Worm (Caenorhabditis elegans) whole organism, L3 larva: Measurements from ENCODE around the gene rpl-6.

ENCODE experiments used
- R02D3.7 ChIP-seq: fragments of 150-350 bp; optimal IDR thresholded peaks from 2 replicates; lab custom pipeline; 2014; ENCODE audit warnings: missing biosample characterization, missing genetic modification characterization
- ZK546.5 ChIP-seq: sonication (generic microtip); optimal IDR thresholded peaks from 2 replicates; lab custom pipeline; 2017; ENCODE audit warnings: missing biosample characterization, missing genetic modification characterization
- aly-2 ChIP-seq: fragments of 150-350 bp; optimal IDR thresholded peaks from 2 replicates; lab custom pipeline; 2014; ENCODE audit warnings: missing biosample characterization, missing genetic modification characterization
- ama-1 ChIP-seq: fragments of 150-350 bp; optimal IDR thresholded peaks from 2 replicates; lab custom pipeline; 2018
- ceh-16 ChIP-seq: sonication (generic microtip); optimal IDR thresholded peaks from 2 replicates; lab custom pipeline; 2017; ENCODE audit warnings: missing biosample characterization, missing genetic modification characterization
- ceh-28 ChIP-seq: fragments of 150-350 bp; optimal IDR thresholded peaks from 2 replicates; lab custom pipeline; 2014; ENCODE audit warnings: missing biosample characterization, missing genetic modification reagents, missing genetic modification characterization
- ceh-82 ChIP-seq: fragments of 150-350 bp; optimal IDR thresholded peaks from 2 replicates; lab custom pipeline; 2014; ENCODE audit warnings: missing biosample characterization, missing genetic modification characterization
- ceh-9 ChIP-seq: sonication (generic microtip); optimal IDR thresholded peaks from 2 replicates; lab custom pipeline; 2018; ENCODE audit warnings: missing biosample characterization, missing genetic modification characterization
- daf-12 ChIP-seq: fragments of 150-350 bp; optimal IDR thresholded peaks from 2 replicates; lab custom pipeline; 2014; ENCODE audit warnings: missing biosample characterization, missing genetic modification reagents, missing genetic modification characterization
- egl-27 ChIP-seq: sonication (generic microtip); optimal IDR thresholded peaks from 4 replicates; lab custom pipeline; 2017; ENCODE audit warnings: missing biosample characterization, missing genetic modification reagents, missing genetic modification characterization
- egl-5 ChIP-seq: fragments of 150-350 bp; optimal IDR thresholded peaks from 2 replicates; lab custom pipeline; 2017; ENCODE audit warnings: missing biosample characterization, missing genetic modification reagents, missing genetic modification characterization, inconsistent platforms
- elt-1 ChIP-seq: fragments of 150-350 bp; optimal IDR thresholded peaks from 2 replicates; lab custom pipeline; 2014; ENCODE audit warnings: missing biosample characterization, missing genetic modification characterization
- elt-2 ChIP-seq: sonication (generic microtip); optimal IDR thresholded peaks from 2 replicates; lab custom pipeline; 2016; ENCODE audit warnings: missing genetic modification reagents, mild to moderate bottlenecking, missing genetic modification characterization, missing compliant biosample characterization
- elt-3 ChIP-seq, 3 experiments: fragments of 150-350 bp in 1 of 3; sonication (generic microtip) in 2 of 3; optimal IDR thresholded peaks; 2 replicates in 2 of 3; 4 replicates in 1 of 3; lab custom pipeline; 2014 to 2017; ENCODE audit warnings: missing biosample characterization in 3 of 3, missing genetic modification characterization in 3 of 3
- eor-1 ChIP-seq, 2 experiments: fragments of 150-350 bp; optimal IDR thresholded peaks; 2 replicates each; lab custom pipeline; 2014 to 2018; ENCODE audit warnings: missing biosample characterization in 2 of 2, missing genetic modification characterization in 2 of 2
- fkh-10 ChIP-seq: sonication (generic microtip); optimal IDR thresholded peaks from 2 replicates; lab custom pipeline; 2017; ENCODE audit warnings: missing biosample characterization, missing genetic modification reagents, missing genetic modification characterization
- fkh-2 ChIP-seq: fragments of 150-350 bp; optimal IDR thresholded peaks from 2 replicates; lab custom pipeline; 2014; ENCODE audit warnings: missing biosample characterization, missing genetic modification reagents, missing genetic modification characterization
- fos-1 ChIP-seq: fragments of 150-350 bp; optimal IDR thresholded peaks from 2 replicates; lab custom pipeline; 2014; ENCODE audit warnings: missing biosample characterization, missing genetic modification characterization
- hmg-11 ChIP-seq: sonication (generic microtip); optimal IDR thresholded peaks from 2 replicates; lab custom pipeline; 2016; ENCODE audit warnings: missing genetic modification characterization, missing compliant biosample characterization
- jun-1 ChIP-seq: fragments of 150-350 bp; optimal IDR thresholded peaks from 2 replicates; lab custom pipeline; 2014; ENCODE audit warnings: missing biosample characterization, missing genetic modification reagents, missing genetic modification characterization
- lin-15B ChIP-seq: fragments of 150-350 bp; optimal IDR thresholded peaks from 2 replicates; lab custom pipeline; 2014; ENCODE audit warnings: missing biosample characterization, missing genetic modification characterization
- lin-39 ChIP-seq: fragments of 150-350 bp; optimal IDR thresholded peaks from 2 replicates; lab custom pipeline; 2018; ENCODE audit warnings: missing biosample characterization, missing genetic modification reagents, missing genetic modification characterization
- lsy-12 ChIP-seq: sonication (generic microtip); optimal IDR thresholded peaks from 2 replicates; lab custom pipeline; 2016; ENCODE audit warnings: mild to moderate bottlenecking, missing genetic modification characterization, missing compliant biosample characterization
- mdl-1 ChIP-seq: fragments of 150-350 bp; optimal IDR thresholded peaks from 2 replicates; lab custom pipeline; 2014; ENCODE audit warnings: missing biosample characterization, missing genetic modification characterization
- mml-1 ChIP-seq: fragments of 150-350 bp; sonication (generic microtip); optimal IDR thresholded peaks from 3 replicates; lab custom pipeline; 2014; ENCODE audit warnings: missing biosample characterization, missing genetic modification characterization
- nfya-1 ChIP-seq: sonication (generic microtip); optimal IDR thresholded peaks from 2 replicates; lab custom pipeline; 2017; ENCODE audit warnings: missing genetic modification characterization, mild to moderate bottlenecking, missing compliant biosample characterization, antibody characterized with exemption, moderate library complexity; ENCODE audit not compliant: insufficient read depth
- nhr-11 ChIP-seq: fragments of 150-350 bp; optimal IDR thresholded peaks from 2 replicates; lab custom pipeline; 2014; ENCODE audit warnings: missing biosample characterization, missing genetic modification characterization
- nhr-12 ChIP-seq: fragments of 150-350 bp; optimal IDR thresholded peaks from 2 replicates; lab custom pipeline; 2014; ENCODE audit warnings: missing biosample characterization, missing genetic modification characterization
- nhr-23 ChIP-seq: fragments of 150-350 bp; optimal IDR thresholded peaks from 2 replicates; lab custom pipeline; 2014; ENCODE audit warnings: missing biosample characterization, missing genetic modification reagents, missing genetic modification characterization
- nhr-237 ChIP-seq: fragments of 150-350 bp; optimal IDR thresholded peaks from 2 replicates; lab custom pipeline; 2014; ENCODE audit warnings: missing biosample characterization, missing genetic modification characterization
- nhr-25 ChIP-seq: sonication (generic microtip); optimal IDR thresholded peaks from 2 replicates; lab custom pipeline; 2017; ENCODE audit warnings: missing biosample characterization, missing genetic modification characterization
- nhr-28 ChIP-seq: fragments of 150-350 bp; optimal IDR thresholded peaks from 2 replicates; lab custom pipeline; 2014; ENCODE audit warnings: missing biosample characterization, missing genetic modification characterization
- nhr-43 ChIP-seq: sonication (generic microtip); optimal IDR thresholded peaks from 2 replicates; lab custom pipeline; 2016; ENCODE audit warnings: mild to moderate bottlenecking, missing genetic modification characterization, missing compliant biosample characterization; ENCODE audit not compliant: poor library complexity, severe bottlenecking
- nhr-67 ChIP-seq: fragments of 150-350 bp; optimal IDR thresholded peaks from 2 replicates; lab custom pipeline; 2014; ENCODE audit warnings: missing biosample characterization, missing genetic modification characterization
- nhr-76 ChIP-seq: fragments of 150-350 bp; sonication (generic microtip); optimal IDR thresholded peaks from 5 replicates; lab custom pipeline; 2014; ENCODE audit warnings: missing biosample characterization, missing genetic modification characterization
- nhr-77 ChIP-seq: fragments of 150-350 bp; optimal IDR thresholded peaks from 2 replicates; lab custom pipeline; 2014; ENCODE audit warnings: missing biosample characterization, missing genetic modification characterization
- pha-4 ChIP-seq: fragments of 150-350 bp; optimal IDR thresholded peaks from 2 replicates; lab custom pipeline; 2014; ENCODE audit warnings: missing biosample characterization, missing genetic modification reagents, missing genetic modification characterization
- pqm-1 ChIP-seq: fragments of 150-350 bp; optimal IDR thresholded peaks from 2 replicates; lab custom pipeline; 2017; ENCODE audit warnings: missing biosample characterization, missing genetic modification characterization, inconsistent platforms
- sea-2 ChIP-seq: fragments of 150-350 bp; sonication (generic microtip); optimal IDR thresholded peaks from 4 replicates; lab custom pipeline; 2014; ENCODE audit warnings: missing biosample characterization, missing genetic modification reagents, missing genetic modification characterization
- skn-1 ChIP-seq: fragments of 150-350 bp; optimal IDR thresholded peaks from 2 replicates; lab custom pipeline; 2014; ENCODE audit warnings: missing biosample characterization, missing genetic modification characterization
- snpc-4 ChIP-seq: fragments of 150-350 bp; optimal IDR thresholded peaks from 2 replicates; lab custom pipeline; 2014; ENCODE audit warnings: missing biosample characterization, missing genetic modification characterization
- tbx-2 ChIP-seq: sonication (generic microtip); optimal IDR thresholded peaks from 2 replicates; lab custom pipeline; 2016; ENCODE audit warnings: mild to moderate bottlenecking, missing genetic modification characterization, missing compliant biosample characterization
- unc-39 ChIP-seq: sonication (generic microtip); optimal IDR thresholded peaks from 4 replicates; lab custom pipeline; 2017; ENCODE audit warnings: missing biosample characterization, missing genetic modification characterization
- unc-62 ChIP-seq: fragments of 150-350 bp; sonication (generic microtip); optimal IDR thresholded peaks from 4 replicates; lab custom pipeline; 2014; ENCODE audit warnings: missing biosample characterization, missing genetic modification reagents, missing genetic modification characterization
- zag-1 ChIP-seq: fragments of 150-350 bp; optimal IDR thresholded peaks from 2 replicates; lab custom pipeline; 2014; ENCODE audit warnings: missing biosample characterization, missing genetic modification characterization
- ztf-11 ChIP-seq: fragments of 150-350 bp; optimal IDR thresholded peaks from 2 replicates; lab custom pipeline; 2014; ENCODE audit warnings: missing biosample characterization, missing genetic modification characterization
- ztf-4 ChIP-seq: fragments of 150-350 bp; optimal IDR thresholded peaks from 2 replicates; lab custom pipeline; 2014; ENCODE audit warnings: missing biosample characterization, missing genetic modification characterization

rpl-6 gene

DNA sequence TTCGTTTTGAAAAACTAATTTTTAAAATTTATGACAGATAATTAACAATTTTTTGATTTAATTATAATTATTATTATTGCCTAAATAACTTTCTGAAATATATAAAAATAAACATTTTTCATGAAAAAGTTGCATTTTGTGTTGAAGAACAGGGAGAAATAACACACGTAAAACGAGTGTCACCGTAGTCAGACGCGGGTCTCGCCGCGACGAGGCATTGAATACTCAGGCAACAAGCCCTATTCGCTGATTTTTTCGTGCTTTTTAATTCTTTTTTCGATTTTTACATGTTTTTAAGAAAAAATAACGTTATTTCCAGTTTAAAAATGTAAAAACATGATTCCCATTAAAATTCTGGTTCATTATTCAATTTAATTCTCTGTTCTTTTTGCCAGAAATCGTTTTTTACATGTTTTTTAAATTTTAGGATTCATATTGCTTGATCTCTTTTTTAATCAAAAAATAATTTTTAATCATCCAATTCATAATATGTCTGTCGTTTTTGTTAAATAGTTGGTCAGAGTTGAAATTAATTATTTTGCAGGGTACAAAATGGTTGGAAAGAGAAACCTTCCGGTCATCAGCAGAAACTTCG lies at the start of gene rpl-6:
Gene rpl-6, plus strand, starts transcription at position 545 of the 595 bp plus-strand sequence.
- no peak for TF ChIP-seq zag-1 (tag; lab: Kevin White, UChicago)
- TF ChIP-seq pha-4 = peak; percentile 98
- no peak for TF ChIP-seq mml-1 (tag; lab: Kevin White, UChicago)
- TF ChIP-seq nhr-77 (tag; lab: Kevin White, UChicago) = no peak
- TF ChIP-seq lin-39 (tag; lab: Kevin White, UChicago) = peak; percentile 73
- peak; percentile 98 for TF ChIP-seq nhr-23 (tag; lab: Kevin White, UChicago)
- TF ChIP-seq nhr-237 (tag; lab: Kevin White, UChicago) = no peak
- no peak for TF ChIP-seq nhr-28 (tag; lab: Kevin White, UChicago)
- TF ChIP-seq unc-39 (tag; lab: Kevin White, UChicago) = no peak
- TF ChIP-seq fkh-10 (GFP tag; lab: Kevin White, UChicago) = peak; percentile 14
- TF ChIP-seq nhr-11 (tag; lab: Kevin White, UChicago) = no peak
- TF ChIP-seq fos-1 = no peak
- peak; percentile 98 for TF ChIP-seq nfya-1 (tag; lab: Kevin White, UChicago)
- TF ChIP-seq sea-2 (GFP tag; lab: Kevin White, UChicago) = no peak
- TF ChIP-seq nhr-67 = no peak
- TF ChIP-seq eor-1 (tag; optimal IDR thresholded peaks at IDR 0.05; lab: Kevin White, UChicago) = no peak
- TF ChIP-seq nhr-76 (tag; lab: Kevin White, UChicago) = peak; percentile 1
- TF ChIP-seq mdl-1 (tag; lab: Kevin White, UChicago) = no peak
- peak; percentile 90 for TF ChIP-seq lsy-12
- TF ChIP-seq lin-15B = peak; percentile 93
- TF ChIP-seq ztf-4 (tag; lab: Kevin White, UChicago) = peak; percentile 13
- TF ChIP-seq ceh-9 = no peak
- TF ChIP-seq elt-3 (tag; optimal IDR thresholded peaks at IDR 0.05; lab: Kevin White, UChicago) = peak in 1 of 3 experiments; percentile 72
- TF ChIP-seq jun-1 = peak; percentile 35
- peak; percentile 18 for TF ChIP-seq elt-1 (tag; lab: Kevin White, UChicago)
- TF ChIP-seq ztf-11 (tag; lab: Kevin White, UChicago) = no peak
- TF ChIP-seq R02D3.7 = peak; percentile 84
- TF ChIP-seq daf-12 (tag; lab: Kevin White, UChicago) = no peak
- TF ChIP-seq egl-27 (tag; lab: Kevin White, UChicago) = peak; percentile 72
- TF ChIP-seq egl-5 (tag; lab: Kevin White, UChicago) = peak; percentile 66
- TF ChIP-seq unc-62 = no peak
- peak; percentile 79 for TF ChIP-seq nhr-43 (tag; lab: Kevin White, UChicago)
- TF ChIP-seq tbx-2 (tag; lab: Kevin White, UChicago) = peak; percentile 37
- no peak for TF ChIP-seq aly-2 (tag; lab: Kevin White, UChicago)
- peak; percentile 60 for TF ChIP-seq ceh-28 (tag; lab: Kevin White, UChicago)
- TF ChIP-seq nhr-25 = peak; percentile 88
- peak; percentile 67 for TF ChIP-seq pqm-1 (tag; lab: Kevin White, UChicago)
- TF ChIP-seq snpc-4 = peak; percentile 48
- peak; percentile 66 for TF ChIP-seq elt-2 (tag; lab: Kevin White, UChicago)
- TF ChIP-seq skn-1 (tag; lab: Kevin White, UChicago) = peak; percentile 77
- TF ChIP-seq ama-1 = peak; percentile 59
- peak; percentile 22 for TF ChIP-seq ZK546.5 (tag; lab: Kevin White, UChicago)
- no peak for TF ChIP-seq fkh-2 (tag; lab: Kevin White, UChicago)
- no peak for TF ChIP-seq nhr-12 (tag; lab: Kevin White, UChicago)
- peak; percentile 81 for TF ChIP-seq hmg-11 (tag; lab: Kevin White, UChicago)
- TF ChIP-seq ceh-82 (tag; lab: Kevin White, UChicago) = no peak
- peak; percentile 21 for TF ChIP-seq ceh-16 (tag; lab: Kevin White, UChicago)
